Fruit fly (Drosophila melanogaster) whole organism, embryonic: ENCODE data around the gene CG16853.
A peak's percentile ranks its signal among the peaks of the same experiment; 100 is the strongest.

ENCODE experiments used
- Bgb ChIP-seq: fragments of 200-800 bp; sonication (Bioruptor generic); IDR thresholded peaks from 2 replicates; pipeline ENCODE4 v1.3.6; 2022; ENCODE audit warnings: missing biosample characterization, missing genetic modification characterization; ENCODE audit not compliant: partially characterized antibody
- Blimp-1 ChIP-seq: fragments of 200-800 bp; sonication (Bioruptor generic); optimal IDR thresholded peaks from 3 replicates; lab custom pipeline; 2018; ENCODE audit warnings: missing biosample characterization, missing genetic modification characterization, mild to moderate bottlenecking, moderate library complexity, missing genetic modification reagents
- CG11504 ChIP-seq: fragments of 200-800 bp; sonication (Bioruptor generic); optimal IDR thresholded peaks from 3 replicates; lab custom pipeline; 2019; ENCODE audit warnings: missing biosample characterization, mild to moderate bottlenecking, missing genetic modification characterization, moderate library complexity
- CG12104 ChIP-seq: fragments of 200-800 bp; sonication (Bioruptor generic); optimal IDR thresholded peaks from 3 replicates; lab custom pipeline; 2016; ENCODE audit warnings: missing biosample characterization, missing genetic modification characterization
- CG12769 ChIP-seq: fragments of 200-800 bp; sonication (Bioruptor generic); optimal IDR thresholded peaks from 2 replicates; lab custom pipeline; 2019; ENCODE audit warnings: missing biosample characterization, mild to moderate bottlenecking, missing genetic modification characterization, moderate library complexity
- CG16779 ChIP-seq: fragments of 200-800 bp; sonication (Bioruptor generic); IDR thresholded peaks from 2 replicates; pipeline ENCODE4 v1.3.6; 2022; ENCODE audit warnings: missing biosample characterization, missing genetic modification characterization
- CG17568 ChIP-seq: fragments of 200-800 bp; sonication (Bioruptor generic); optimal IDR thresholded peaks from 2 replicates; lab custom pipeline; 2018; ENCODE audit warnings: missing biosample characterization, mild to moderate bottlenecking, missing genetic modification characterization, moderate library complexity
- CG18764 ChIP-seq: fragments of 200-800 bp; sonication (Bioruptor generic); optimal IDR thresholded peaks from 3 replicates; lab custom pipeline; 2016; ENCODE audit warnings: missing biosample characterization, missing genetic modification characterization
- CG2116 ChIP-seq: fragments of 200-800 bp; sonication (Bioruptor generic); optimal IDR thresholded peaks from 3 replicates; lab custom pipeline; 2018; ENCODE audit warnings: missing biosample characterization, mild to moderate bottlenecking, missing genetic modification characterization
- CG31365 ChIP-seq: fragments of 200-800 bp; sonication (Bioruptor generic); optimal IDR thresholded peaks from 2 replicates; lab custom pipeline; 2018; ENCODE audit warnings: missing biosample characterization, mild to moderate bottlenecking, missing genetic modification characterization
- CG3838 ChIP-seq: fragments of 200-800 bp; sonication (Bioruptor generic); optimal IDR thresholded peaks from 3 replicates; lab custom pipeline; 2016; ENCODE audit warnings: missing biosample characterization, missing genetic modification characterization
- CG4424 ChIP-seq: fragments of 200-800 bp; sonication (Bioruptor generic); optimal IDR thresholded peaks from 3 replicates; lab custom pipeline; 2016; ENCODE audit warnings: missing biosample characterization, missing genetic modification characterization
- CG4820 ChIP-seq: fragments of 200-800 bp; sonication (Bioruptor generic); optimal IDR thresholded peaks from 3 replicates; lab custom pipeline; 2016; ENCODE audit warnings: missing biosample characterization, missing genetic modification characterization
- CG6791 ChIP-seq: fragments of 200-800 bp; sonication (Bioruptor generic); IDR thresholded peaks from 3 replicates; pipeline ENCODE4 v1.3.6; 2022; ENCODE audit warnings: missing biosample characterization, missing genetic modification characterization; ENCODE audit not compliant: partially characterized antibody
- CG7839 ChIP-seq: fragments of 200-800 bp; sonication (Bioruptor generic); optimal IDR thresholded peaks from 3 replicates; lab custom pipeline; 2018; ENCODE audit warnings: missing biosample characterization, mild to moderate bottlenecking, missing genetic modification characterization, moderate library complexity
- CG9797 ChIP-seq: fragments of 200-800 bp; sonication (Bioruptor generic); optimal IDR thresholded peaks from 3 replicates; lab custom pipeline; 2018; ENCODE audit warnings: missing biosample characterization, mild to moderate bottlenecking, missing genetic modification characterization
- CG9817 ChIP-seq: fragments of 200-800 bp; sonication (Bioruptor generic); optimal IDR thresholded peaks from 2 replicates; lab custom pipeline; 2018; ENCODE audit warnings: missing biosample characterization, mild to moderate bottlenecking, missing genetic modification characterization, moderate library complexity
- Camta ChIP-seq: fragments of 200-800 bp; sonication (Bioruptor generic); optimal IDR thresholded peaks from 2 replicates; lab custom pipeline; 2016; ENCODE audit warnings: missing biosample characterization, missing genetic modification characterization
- Chrac-16 ChIP-seq: fragments of 200-800 bp; sonication (Bioruptor generic); optimal IDR thresholded peaks from 3 replicates; lab custom pipeline; 2016; ENCODE audit warnings: missing biosample characterization, missing genetic modification characterization
- CkIIα-i1 ChIP-seq: fragments of 200-800 bp; sonication (Bioruptor generic); IDR thresholded peaks from 2 replicates; pipeline ENCODE4 v1.3.6; 2022; ENCODE audit warnings: missing biosample characterization, missing genetic modification characterization
- D ChIP-seq, 2 experiments: fragments of 200-800 bp in 1 of 2; fragments of >200 bp in 1 of 2; sonication (Bioruptor generic) in 1 of 2; optimal IDR thresholded peaks; 2 replicates in 1 of 2; 3 replicates in 1 of 2; lab custom pipeline; 2017; ENCODE audit warnings: mild to moderate bottlenecking in 1 of 2, missing biosample characterization in 1 of 2, missing genetic modification characterization in 1 of 2, missing genetic modification reagents in 1 of 2
- HLHmδ ChIP-seq: fragments of 200-800 bp; sonication (Bioruptor generic); optimal IDR thresholded peaks from 2 replicates; lab custom pipeline; 2018; ENCODE audit warnings: missing biosample characterization, mild to moderate bottlenecking, missing genetic modification characterization, moderate library complexity
- Hand ChIP-seq: fragments of 200-800 bp; sonication (Bioruptor generic); optimal IDR thresholded peaks from 2 replicates; lab custom pipeline; 2017; ENCODE audit warnings: mild to moderate bottlenecking, missing biosample characterization, missing genetic modification reagents, missing genetic modification characterization
- Hr39 ChIP-seq: fragments of >200 bp; optimal IDR thresholded peaks from 2 replicates; lab custom pipeline; 2017
- Neu2 ChIP-seq: fragments of 200-800 bp; sonication (Bioruptor generic); optimal IDR thresholded peaks from 3 replicates; lab custom pipeline; 2016; ENCODE audit warnings: missing biosample characterization, missing genetic modification characterization, borderline replicate concordance
- Sox100B ChIP-seq: fragments of 200-800 bp; sonication (Bioruptor generic); optimal IDR thresholded peaks from 3 replicates; lab custom pipeline; 2018; ENCODE audit warnings: missing biosample characterization, mild to moderate bottlenecking, missing genetic modification characterization
- ab ChIP-seq: fragments of 200-800 bp; sonication (Bioruptor generic); optimal IDR thresholded peaks from 2 replicates; lab custom pipeline; 2016; ENCODE audit warnings: missing biosample characterization, missing genetic modification characterization
- ac ChIP-seq: fragments of 200-800 bp; sonication (Bioruptor generic); optimal IDR thresholded peaks from 3 replicates; lab custom pipeline; 2017; ENCODE audit warnings: missing biosample characterization, mild to moderate bottlenecking, missing genetic modification characterization
- ash1 ChIP-seq: fragments of 200-800 bp; sonication (Bioruptor generic); optimal IDR thresholded peaks from 2 replicates; lab custom pipeline; 2018; ENCODE audit warnings: missing biosample characterization, mild to moderate bottlenecking, missing genetic modification characterization
- crc ChIP-seq: fragments of 200-800 bp; sonication (Bioruptor generic); optimal IDR thresholded peaks from 2 replicates; lab custom pipeline; 2016; ENCODE audit warnings: missing biosample characterization, missing genetic modification characterization
- croc ChIP-seq: fragments of 200-800 bp; sonication (Bioruptor generic); conservative IDR thresholded peaks from 3 replicates; pipeline ENCODE4 v1.3.6; 2022; ENCODE audit warnings: missing biosample characterization, missing genetic modification characterization
- dan ChIP-seq: fragments of 200-800 bp; sonication (Bioruptor generic); IDR thresholded peaks from 2 replicates; pipeline ENCODE4 v1.3.6; 2022; ENCODE audit warnings: missing biosample characterization, missing genetic modification characterization
- en ChIP-seq: fragments of 200-800 bp; sonication (Bioruptor generic); optimal IDR thresholded peaks from 2 replicates; lab custom pipeline; 2016; ENCODE audit warnings: missing biosample characterization, missing genetic modification characterization
- ewg ChIP-seq: fragments of 200-800 bp; sonication (Bioruptor generic); optimal IDR thresholded peaks from 3 replicates; lab custom pipeline; 2017; ENCODE audit warnings: mild to moderate bottlenecking, missing biosample characterization, missing genetic modification reagents, missing genetic modification characterization
- eyg ChIP-seq: fragments of 200-800 bp; sonication (Bioruptor generic); optimal IDR thresholded peaks from 3 replicates; lab custom pipeline; 2016; ENCODE audit warnings: missing biosample characterization, missing genetic modification characterization
- gem ChIP-seq: fragments of 200-800 bp; sonication (Bioruptor generic); optimal IDR thresholded peaks from 2 replicates; lab custom pipeline; 2019; ENCODE audit warnings: missing biosample characterization, mild to moderate bottlenecking, missing genetic modification characterization, moderate library complexity
- gt ChIP-seq: fragments of 200-800 bp; sonication (Bioruptor generic); IDR thresholded peaks from 2 replicates; pipeline ENCODE4 v1.3.6; 2022; ENCODE audit warnings: missing biosample characterization, missing genetic modification characterization
- jing ChIP-seq: fragments of 200-800 bp; sonication (Bioruptor generic); optimal IDR thresholded peaks from 2 replicates; lab custom pipeline; 2018; ENCODE audit warnings: missing biosample characterization, mild to moderate bottlenecking, missing genetic modification characterization
- kah ChIP-seq: fragments of 200-800 bp; sonication (Bioruptor generic); optimal IDR thresholded peaks from 2 replicates; lab custom pipeline; 2018; ENCODE audit warnings: missing biosample characterization, mild to moderate bottlenecking, missing genetic modification characterization
- knrl ChIP-seq: fragments of 200-800 bp; sonication (Bioruptor generic); IDR thresholded peaks from 3 replicates; pipeline ENCODE4 v1.3.6; 2022; ENCODE audit warnings: missing biosample characterization, missing genetic modification characterization; ENCODE audit not compliant: partially characterized antibody
- lola ChIP-seq, 3 experiments: fragments of >200 bp in 2 of 3; fragments of 200-800 bp in 1 of 3; sonication (Bioruptor generic) in 1 of 3; optimal IDR thresholded peaks; 2 replicates each; lab custom pipeline; 2017 to 2019; ENCODE audit warnings: missing biosample characterization in 3 of 3, missing genetic modification characterization in 3 of 3, mild to moderate bottlenecking in 1 of 3, moderate library complexity in 1 of 3
- luna ChIP-seq: fragments of 200-800 bp; sonication (Bioruptor generic); optimal IDR thresholded peaks from 2 replicates; lab custom pipeline; 2016; ENCODE audit warnings: missing biosample characterization, missing genetic modification characterization
- ro ChIP-seq: fragments of 200-800 bp; sonication (Bioruptor generic); IDR thresholded peaks from 2 replicates; pipeline ENCODE4 v1.3.6; 2022; ENCODE audit warnings: missing biosample characterization, missing genetic modification characterization
- sc ChIP-seq, 3 experiments: fragments of >200 bp in 2 of 3; fragments of 200-800 bp in 1 of 3; sonication (Bioruptor generic) in 1 of 3; optimal IDR thresholded peaks; 2 replicates in 2 of 3; 3 replicates in 1 of 3; lab custom pipeline; 2017; ENCODE audit warnings: mild to moderate bottlenecking in 1 of 3, missing biosample characterization in 1 of 3, missing genetic modification characterization in 1 of 3, missing genetic modification reagents in 1 of 3
- tap ChIP-seq: fragments of 200-800 bp; optimal IDR thresholded peaks from 3 replicates; lab custom pipeline; 2019; ENCODE audit warnings: missing biosample characterization, mild to moderate bottlenecking, missing genetic modification characterization, moderate library complexity
- trh ChIP-seq: fragments of 200-800 bp; sonication (Bioruptor generic); optimal IDR thresholded peaks from 2 replicates; lab custom pipeline; 2016; ENCODE audit warnings: missing biosample characterization, missing genetic modification characterization
- vnd ChIP-seq: fragments of 200-800 bp; sonication (Bioruptor generic); IDR thresholded peaks from 3 replicates; pipeline ENCODE4 v1.3.6; 2022; ENCODE audit warnings: missing biosample characterization, missing genetic modification characterization; ENCODE audit not compliant: partially characterized antibody
- wdn ChIP-seq: fragments of 200-800 bp; sonication (Bioruptor generic); IDR thresholded peaks from 2 replicates; pipeline ENCODE4 v1.3.6; 2022; ENCODE audit warnings: missing biosample characterization, missing genetic modification characterization
- yki ChIP-seq: fragments of >200 bp; optimal IDR thresholded peaks from 3 replicates; lab custom pipeline; 2018

Gene CG16853

DNA sequence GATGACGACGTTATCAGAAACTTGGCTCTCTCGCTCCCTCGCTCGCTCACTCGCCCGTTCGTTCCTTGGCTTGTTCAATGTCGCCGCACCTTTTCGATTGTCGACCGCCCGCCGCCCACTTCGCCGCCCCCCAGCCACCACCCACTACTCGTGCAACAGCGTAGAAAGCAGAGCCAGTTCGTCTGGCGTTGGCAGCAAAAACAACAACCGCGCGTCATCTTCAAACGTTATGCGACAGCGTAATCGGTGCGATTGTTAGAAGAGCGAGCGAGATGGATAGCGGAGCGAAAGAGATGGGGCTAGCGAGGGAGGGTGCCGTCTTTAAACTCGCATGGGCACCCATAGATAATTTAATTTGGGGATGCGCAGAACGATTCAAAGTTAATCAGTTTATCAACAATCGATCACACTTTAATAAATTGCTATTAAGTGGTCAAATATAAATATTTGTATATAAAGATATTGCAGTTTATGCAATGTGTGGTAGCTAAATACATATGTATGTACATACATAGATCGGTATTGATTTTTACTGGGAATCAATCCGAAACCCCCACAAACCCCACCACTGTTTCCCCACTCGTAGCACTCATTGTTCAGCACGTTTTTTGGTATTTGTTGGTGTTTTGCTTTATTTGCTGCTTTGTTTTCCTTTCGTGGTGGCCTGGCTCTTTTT is 27.7 kb upstream of the CG16853 start (continued):
- no peak for TF ChIP-seq Camta (GFP tag; lab: Kevin White, UChicago)
- no peak for TF ChIP-seq CG6791 (GFP tag; lab: Robert Waterston, UW)
- no peak for TF ChIP-seq Hr39
- TF ChIP-seq ash1 (GFP tag; lab: Kevin White, UChicago), result no peak
- TF ChIP-seq CG16779 (GFP tag; lab: Robert Waterston, UW), result no peak
- TF ChIP-seq ac (GFP tag; lab: Kevin White, UChicago), result no peak
- TF ChIP-seq yki (lab: Kevin White, UChicago), result no peak
- peak; percentile 18 for TF ChIP-seq tap (tag; lab: Kevin White, UChicago)
- TF ChIP-seq CG2116, result no peak
- no peak for TF ChIP-seq Neu2 (GFP tag; lab: Kevin White, UChicago)
- peak; percentile 45 for TF ChIP-seq wdn (GFP tag; lab: Robert Waterston, UW)
- no peak for TF ChIP-seq luna (GFP tag; lab: Kevin White, UChicago)
- peak; percentile 81 for TF ChIP-seq CG12769
- no peak for TF ChIP-seq CkIIα-i1 (GFP tag; lab: Robert Waterston, UW)
- TF ChIP-seq CG18764 (GFP tag; lab: Kevin White, UChicago), result no peak
- TF ChIP-seq lola (GFP tag; optimal IDR thresholded peaks at IDR 0.05; lab: Kevin White, UChicago), result peak in 1 of 3 experiments; percentile 26
- TF ChIP-seq CG4424 (GFP tag; lab: Kevin White, UChicago), result no peak
- peak; percentile 45 for TF ChIP-seq CG7839 (tag; lab: Kevin White, UChicago)
- no peak for TF ChIP-seq CG3838 (GFP tag; lab: Kevin White, UChicago)
- TF ChIP-seq ewg (GFP tag; lab: Kevin White, UChicago), result peak; percentile 56
- no peak for TF ChIP-seq dan (GFP tag; lab: Robert Waterston, UW)
- peak; percentile 9 for TF ChIP-seq CG31365 (tag; lab: Kevin White, UChicago)
- TF ChIP-seq CG11504 (tag; lab: Kevin White, UChicago), result peak; percentile 26
- TF ChIP-seq vnd (GFP tag; lab: Robert Waterston, UW), result no peak
- no peak for TF ChIP-seq crc
- no peak for TF ChIP-seq Bgb (GFP tag; lab: Robert Waterston, UW)
- TF ChIP-seq CG9817 (tag; lab: Kevin White, UChicago), result peak; percentile 82
- no peak for TF ChIP-seq Blimp-1 (GFP tag; lab: Kevin White, UChicago)
- TF ChIP-seq CG12104, result no peak
- no peak for TF ChIP-seq eyg (GFP tag; lab: Kevin White, UChicago)
- TF ChIP-seq knrl (GFP tag; lab: Robert Waterston, UW), result peak; percentile 20; the same call in 1 of the 3 replicates
- TF ChIP-seq CG9797 (GFP tag; lab: Kevin White, UChicago), result no peak
- TF ChIP-seq Hand (GFP tag; lab: Kevin White, UChicago), result peak; percentile 30
- TF ChIP-seq gem (tag; lab: Kevin White, UChicago), result peak; percentile 74
- TF ChIP-seq croc (GFP tag; lab: Robert Waterston, UW), result peak; percentile 41; the same call in 1 of the 3 replicates
- no peak for TF ChIP-seq ab (GFP tag; lab: Kevin White, UChicago)
- no peak for TF ChIP-seq CG4820
- TF ChIP-seq en (GFP tag; lab: Kevin White, UChicago), result no peak
- TF ChIP-seq D (optimal IDR thresholded peaks at IDR 0.05; lab: Kevin White, UChicago), result no peak
- TF ChIP-seq D (GFP tag; optimal IDR thresholded peaks at IDR 0.05; lab: Kevin White, UChicago), result no peak
- TF ChIP-seq Chrac-16 (GFP tag; lab: Kevin White, UChicago), result peak; percentile 36
- TF ChIP-seq ro (GFP tag; lab: Robert Waterston, UW), result no peak
- peak; percentile 13 for TF ChIP-seq jing
- TF ChIP-seq CG17568 (GFP tag; lab: Kevin White, UChicago), result no peak
- no peak for TF ChIP-seq kah
- peak; percentile 51 for TF ChIP-seq Sox100B (GFP tag; lab: Kevin White, UChicago)
- no peak for TF ChIP-seq trh (GFP tag; lab: Kevin White, UChicago)
- TF ChIP-seq HLHmδ (GFP tag; lab: Kevin White, UChicago), result no peak
- TF ChIP-seq sc (optimal IDR thresholded peaks at IDR 0.05; lab: Kevin White, UChicago), result no peak
- TF ChIP-seq sc (GFP tag; optimal IDR thresholded peaks at IDR 0.05; lab: Kevin White, UChicago), result no peak
- TF ChIP-seq gt (GFP tag; lab: Robert Waterston, UW), result no peak
